Worm (Caenorhabditis elegans) whole organism, young adult: Measurements from ENCODE around the gene F54F7.10.

Source experiments
- B0019.2 ChIP-seq: fragments of 200-800 bp; sonication (Bioruptor generic); conservative IDR thresholded peaks from 2 replicates; pipeline ENCODE4 v1.3.6; 2022; ENCODE audit warnings: missing genetic modification reagents, missing genetic modification characterization, missing compliant biosample characterization
- B0035.1 ChIP-seq: sonication (generic microtip); optimal IDR thresholded peaks from 2 replicates; lab custom pipeline; 2016; ENCODE audit warnings: missing genetic modification characterization, mild to moderate bottlenecking, missing compliant biosample characterization, missing genotype, missing genetic modification reagents
- B0261.1 ChIP-seq: sonication (generic microtip); optimal IDR thresholded peaks from 2 replicates; lab custom pipeline; 2016; ENCODE audit warnings: mild to moderate bottlenecking, missing genetic modification characterization, moderate library complexity, missing compliant biosample characterization
- C06A6.2 ChIP-seq: fragments of 200-800 bp; sonication (Bioruptor generic); conservative IDR thresholded peaks from 2 replicates; pipeline ENCODE4 v1.3.6; 2022; ENCODE audit warnings: missing genetic modification characterization, missing compliant biosample characterization
- C17E4.6 ChIP-seq: fragments of 200-800 bp; sonication (Bioruptor generic); IDR thresholded peaks from 2 replicates; pipeline ENCODE4 v1.3.6; 2022; ENCODE audit warnings: missing genetic modification reagents, missing genetic modification characterization, missing compliant biosample characterization
- F37B4.10 ChIP-seq: fragments of 200-800 bp; sonication (Bioruptor generic); IDR thresholded peaks from 2 replicates; pipeline ENCODE4 v1.3.6; 2022; ENCODE audit warnings: missing genetic modification characterization, missing compliant biosample characterization
- F57C9.4 ChIP-seq: sonication (generic microtip); optimal IDR thresholded peaks from 2 replicates; lab custom pipeline; 2017; ENCODE audit warnings: mild to moderate bottlenecking, missing genetic modification characterization, missing compliant biosample characterization
- K11D2.4 ChIP-seq: fragments of 200-800 bp; sonication (Bioruptor generic); IDR thresholded peaks from 2 replicates; pipeline ENCODE4 v1.3.6; 2022; ENCODE audit warnings: missing genetic modification reagents, missing genetic modification characterization, missing compliant biosample characterization
- K12H6.12 ChIP-seq: fragments of 200-800 bp; sonication (Bioruptor generic); optimal IDR thresholded peaks from 2 replicates; lab custom pipeline; 2018; ENCODE audit warnings: mild to moderate bottlenecking, missing genetic modification characterization, missing compliant biosample characterization
- T26A5.8 ChIP-seq: sonication (generic microtip); optimal IDR thresholded peaks from 2 replicates; lab custom pipeline; 2016; ENCODE audit warnings: missing genetic modification characterization, missing compliant biosample characterization
- Y53F4B.3 ChIP-seq: fragments of 200-800 bp; sonication (Bioruptor generic); IDR thresholded peaks from 2 replicates; pipeline ENCODE4 v1.3.6; 2022; ENCODE audit warnings: missing genetic modification reagents, missing genetic modification characterization, missing compliant biosample characterization
- Y56A3A.18 ChIP-seq: fragments of 200-800 bp; sonication (Bioruptor generic); IDR thresholded peaks from 2 replicates; pipeline ENCODE4 v1.3.6; 2022; ENCODE audit warnings: missing genetic modification reagents, missing genetic modification characterization, missing compliant biosample characterization
- ZK185.1 ChIP-seq: sonication (generic microtip); optimal IDR thresholded peaks from 2 replicates; lab custom pipeline; 2016; ENCODE audit warnings: mild to moderate bottlenecking, missing genetic modification characterization, missing compliant biosample characterization; ENCODE audit not compliant: poor library complexity, severe bottlenecking
- aptf-2 ChIP-seq: fragments of 200-800 bp; sonication (Bioruptor generic); conservative IDR thresholded peaks from 2 replicates; pipeline ENCODE4 v1.3.6; 2022; ENCODE audit warnings: missing genetic modification reagents, missing genetic modification characterization, missing compliant biosample characterization
- atf-7 ChIP-seq: sonication (generic microtip); optimal IDR thresholded peaks from 2 replicates; lab custom pipeline; 2017; ENCODE audit warnings: mild to moderate bottlenecking, missing genetic modification characterization, missing compliant biosample characterization
- attf-3 ChIP-seq: fragments of 200-800 bp; sonication (Bioruptor generic); conservative IDR thresholded peaks from 2 replicates; pipeline ENCODE4 v1.3.6; 2022; ENCODE audit warnings: missing genetic modification reagents, missing genetic modification characterization, missing compliant biosample characterization
- attf-6 ChIP-seq: fragments of 200-800 bp; sonication (Bioruptor generic); IDR thresholded peaks from 2 replicates; pipeline ENCODE4 v1.3.6; 2022; ENCODE audit warnings: missing genetic modification reagents, missing genetic modification characterization, missing compliant biosample characterization
- bed-1 ChIP-seq: fragments of 200-800 bp; sonication (Bioruptor generic); IDR thresholded peaks from 2 replicates; pipeline ENCODE4 v1.3.6; 2022; ENCODE audit warnings: missing genetic modification reagents, missing genetic modification characterization, missing compliant biosample characterization
- ccch-3 ChIP-seq: fragments of 200-800 bp; sonication (Bioruptor generic); optimal IDR thresholded peaks from 2 replicates; lab custom pipeline; 2018; ENCODE audit warnings: mild to moderate bottlenecking, missing genetic modification characterization, missing compliant biosample characterization
- ceh-58 ChIP-seq: fragments of 200-800 bp; sonication (Bioruptor generic); IDR thresholded peaks from 2 replicates; pipeline ENCODE4 v1.3.6; 2022; ENCODE audit warnings: missing genetic modification characterization, missing compliant biosample characterization
- ceh-91 ChIP-seq: fragments of 200-800 bp; sonication (Bioruptor generic); IDR thresholded peaks from 2 replicates; pipeline ENCODE4 v1.3.6; 2022; ENCODE audit warnings: missing genetic modification reagents, missing genetic modification characterization, missing compliant biosample characterization
- die-1 ChIP-seq: sonication (generic microtip); optimal IDR thresholded peaks from 2 replicates; lab custom pipeline; 2016; ENCODE audit warnings: missing genotype, mild to moderate bottlenecking, missing genetic modification characterization, missing compliant biosample characterization
- dox-1 ChIP-seq: fragments of 200-800 bp; sonication (Bioruptor generic); IDR thresholded peaks from 2 replicates; pipeline ENCODE4 v1.3.6; 2022; ENCODE audit warnings: missing genetic modification reagents, missing genetic modification characterization, missing compliant biosample characterization
- egl-18 ChIP-seq: fragments of 200-800 bp; sonication (Bioruptor generic); IDR thresholded peaks from 2 replicates; pipeline ENCODE4 v1.3.6; 2022; ENCODE audit warnings: missing genetic modification reagents, missing genetic modification characterization, missing compliant biosample characterization
- him-1 ChIP-seq: sonication (generic microtip); optimal IDR thresholded peaks from 2 replicates; lab custom pipeline; 2016; ENCODE audit warnings: missing genotype, missing genetic modification reagents, missing genetic modification characterization, missing compliant biosample characterization
- hmg-20 ChIP-seq: fragments of 200-800 bp; sonication (Bioruptor generic); IDR thresholded peaks from 2 replicates; pipeline ENCODE4 v1.3.6; 2022; ENCODE audit warnings: missing genetic modification reagents, missing genetic modification characterization, missing compliant biosample characterization
- let-607 ChIP-seq, 2 experiments: fragments of 200-800 bp in 1 of 2; sonication (Bioruptor generic) in 1 of 2; sonication (generic microtip) in 1 of 2; optimal IDR thresholded peaks; 2 replicates each; lab custom pipeline; 2016 to 2018; ENCODE audit warnings: mild to moderate bottlenecking in 2 of 2, missing compliant biosample characterization in 2 of 2, missing genetic modification characterization in 2 of 2, moderate library complexity in 2 of 2, missing genotype in 1 of 2
- lin-26 ChIP-seq: fragments of 200-800 bp; sonication (Bioruptor generic); IDR thresholded peaks from 2 replicates; pipeline ENCODE4 v1.3.6; 2022; ENCODE audit warnings: missing genetic modification reagents, missing genetic modification characterization, missing compliant biosample characterization
- lsy-27 ChIP-seq: sonication (generic microtip); optimal IDR thresholded peaks from 2 replicates; lab custom pipeline; 2017; ENCODE audit warnings: missing genetic modification characterization, mild to moderate bottlenecking, missing compliant biosample characterization, antibody characterized with exemption, missing genotype, borderline replicate concordance; ENCODE audit not compliant: insufficient read depth
- mcd-1 ChIP-seq: fragments of 200-800 bp; sonication (Bioruptor generic); IDR thresholded peaks from 2 replicates; pipeline ENCODE4 v1.3.6; 2022; ENCODE audit warnings: missing genetic modification reagents, missing genetic modification characterization, missing compliant biosample characterization
- nfya-1 ChIP-seq: sonication (generic microtip); optimal IDR thresholded peaks from 2 replicates; lab custom pipeline; 2017; ENCODE audit warnings: antibody characterized with exemption, missing compliant biosample characterization, missing genetic modification characterization, borderline replicate concordance; ENCODE audit not compliant: insufficient read depth
- nfya-2 ChIP-seq: fragments of 200-800 bp; sonication (Bioruptor generic); IDR thresholded peaks from 2 replicates; pipeline ENCODE4 v1.3.6; 2022; ENCODE audit warnings: missing genetic modification reagents, missing genetic modification characterization, missing compliant biosample characterization
- nhr-179 ChIP-seq: sonication (generic microtip); optimal IDR thresholded peaks from 2 replicates; lab custom pipeline; 2016; ENCODE audit warnings: mild to moderate bottlenecking, missing genetic modification characterization, missing compliant biosample characterization
- nhr-27 ChIP-seq: fragments of 200-800 bp; sonication (Bioruptor generic); optimal IDR thresholded peaks from 2 replicates; lab custom pipeline; 2018; ENCODE audit warnings: mild to moderate bottlenecking, missing genetic modification characterization, moderate library complexity, missing compliant biosample characterization
- nhr-90 ChIP-seq: sonication (generic microtip); optimal IDR thresholded peaks from 2 replicates; lab custom pipeline; 2016; ENCODE audit warnings: missing genotype, mild to moderate bottlenecking, missing genetic modification characterization, missing compliant biosample characterization
- pha-4 ChIP-seq: fragments of 150-350 bp; sonication (generic microtip); optimal IDR thresholded peaks from 2 replicates; lab custom pipeline; 2014; ENCODE audit warnings: missing biosample characterization, missing genetic modification reagents, missing genetic modification characterization
- repo-1 ChIP-seq: sonication (generic microtip); optimal IDR thresholded peaks from 2 replicates; lab custom pipeline; 2017; ENCODE audit warnings: mild to moderate bottlenecking, missing genetic modification characterization, missing compliant biosample characterization
- sea-2 ChIP-seq: fragments of 200-800 bp; sonication (Bioruptor generic); IDR thresholded peaks from 2 replicates; pipeline ENCODE4 v1.3.6; 2022; ENCODE audit warnings: missing genetic modification characterization, missing compliant biosample characterization
- snpc-1.1 ChIP-seq: sonication (generic microtip); optimal IDR thresholded peaks from 2 replicates; lab custom pipeline; 2017; ENCODE audit warnings: missing genetic modification characterization, mild to moderate bottlenecking, missing compliant biosample characterization, antibody characterized with exemption, moderate library complexity, missing genotype, missing genetic modification reagents; ENCODE audit not compliant: insufficient read depth
- snpc-1.3 ChIP-seq: sonication (generic microtip); optimal IDR thresholded peaks from 2 replicates; lab custom pipeline; 2017; ENCODE audit warnings: missing genetic modification characterization, mild to moderate bottlenecking, missing compliant biosample characterization, antibody characterized with exemption, moderate library complexity, missing genotype, missing genetic modification reagents; ENCODE audit not compliant: insufficient read depth
- snpc-4 ChIP-seq, 5 experiments: fragments of 150-350 bp in 1 of 5; sonication (generic microtip) in 4 of 5; optimal IDR thresholded peaks; 2 replicates each; lab custom pipeline; 2014 to 2018; ENCODE audit warnings: missing genetic modification characterization in 5 of 5, missing biosample characterization in 3 of 5, antibody characterized with exemption in 2 of 5, mild to moderate bottlenecking in 2 of 5, missing compliant biosample characterization in 2 of 5, missing genotype in 2 of 5, moderate library complexity in 2 of 5, missing genetic modification reagents in 1 of 5
- somi-1 ChIP-seq: fragments of 200-800 bp; sonication (Bioruptor generic); optimal IDR thresholded peaks from 2 replicates; lab custom pipeline; 2018; ENCODE audit warnings: mild to moderate bottlenecking, missing genetic modification characterization, missing compliant biosample characterization
- tlf-1 ChIP-seq: fragments of 200-800 bp; sonication (Bioruptor generic); optimal IDR thresholded peaks from 2 replicates; lab custom pipeline; 2018; ENCODE audit warnings: mild to moderate bottlenecking, missing genetic modification characterization, missing compliant biosample characterization
- xnd-1 ChIP-seq: sonication (generic microtip); optimal IDR thresholded peaks from 2 replicates; lab custom pipeline; 2016; ENCODE audit warnings: missing genotype, missing genetic modification reagents, missing genetic modification characterization, missing compliant biosample characterization
- zim-3 ChIP-seq: sonication (generic microtip); optimal IDR thresholded peaks from 2 replicates; lab custom pipeline; 2017; ENCODE audit warnings: mild to moderate bottlenecking, missing genetic modification characterization, moderate library complexity, missing compliant biosample characterization
- ztf-18 ChIP-seq: sonication (generic microtip); optimal IDR thresholded peaks from 2 replicates; lab custom pipeline; 2016; ENCODE audit warnings: missing genotype, mild to moderate bottlenecking, missing genetic modification characterization, missing compliant biosample characterization
- ztf-22 ChIP-seq: fragments of 200-800 bp; sonication (Bioruptor generic); optimal IDR thresholded peaks from 2 replicates; lab custom pipeline; 2018; ENCODE audit warnings: mild to moderate bottlenecking, missing genetic modification characterization, moderate library complexity, missing compliant biosample characterization

The F54F7.10 gene

DNA sequence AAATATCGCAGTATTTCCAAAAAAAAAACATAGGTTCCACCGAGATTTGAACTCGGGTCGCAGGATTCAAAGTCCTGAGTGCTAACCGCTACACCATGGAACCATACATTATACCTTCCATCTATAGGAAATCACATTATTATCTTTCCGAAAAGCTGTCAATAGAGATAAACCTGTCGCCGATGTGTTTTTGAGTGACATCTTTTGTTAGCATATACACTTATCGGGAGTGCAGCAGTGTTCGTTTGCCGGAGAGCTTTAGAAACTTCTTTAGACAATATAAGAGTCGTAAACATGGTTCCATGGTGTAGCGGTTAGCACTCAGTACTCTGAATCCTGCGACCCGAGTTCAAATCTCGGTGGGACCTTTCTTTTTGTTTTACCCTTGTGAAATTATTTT, 8.8 kb downstream of the F54F7.10 start (continued):
- TF ChIP-seq ceh-91, result no peak
- TF ChIP-seq C06A6.2 (GFP tag; lab: Robert Waterston, UW), result no peak
- TF ChIP-seq snpc-4 (GFP tag; optimal IDR thresholded peaks at IDR 0.05; lab: Kevin White, UChicago), result no peak
- peak in 2 of 4 experiments; percentile 23 to 42 for TF ChIP-seq snpc-4 (tag; optimal IDR thresholded peaks at IDR 0.05; lab: Kevin White, UChicago)
- 0 out of 2 replicates have a peak, but pooled peaks have one; percentile 52 for TF ChIP-seq sea-2 (GFP tag; lab: Robert Waterston, UW)
- TF ChIP-seq nhr-27, result no peak
- TF ChIP-seq nfya-1 (tag; lab: Kevin White, UChicago), result no peak
- no peak for TF ChIP-seq pha-4
- TF ChIP-seq hmg-20, result no peak
- TF ChIP-seq F57C9.4 (tag; lab: Kevin White, UChicago), result no peak
- TF ChIP-seq xnd-1 (tag; lab: Kevin White, UChicago), result no peak
- TF ChIP-seq lsy-27 (tag; lab: Kevin White, UChicago), result peak; percentile 8
- TF ChIP-seq let-607 (tag; optimal IDR thresholded peaks at IDR 0.05; lab: Kevin White, UChicago), result no peak
- no peak for TF ChIP-seq T26A5.8
- peak; percentile 47 for TF ChIP-seq B0035.1
- TF ChIP-seq F37B4.10 (GFP tag; lab: Robert Waterston, UW), result no peak
- peak; percentile 68; the same call in 1 of the 2 replicates for TF ChIP-seq Y56A3A.18 (GFP tag; lab: Robert Waterston, UW)
- TF ChIP-seq aptf-2 (GFP tag; lab: Robert Waterston, UW), result no peak
- TF ChIP-seq ZK185.1 (tag; lab: Kevin White, UChicago), result peak; percentile 55
- TF ChIP-seq B0261.1 (tag; lab: Kevin White, UChicago), result peak; percentile 84
- TF ChIP-seq zim-3 (tag; lab: Kevin White, UChicago), result no peak
- no peak for TF ChIP-seq K12H6.12 (tag; lab: Kevin White, UChicago)
- no peak for TF ChIP-seq attf-6 (GFP tag; lab: Robert Waterston, UW)
- no peak for TF ChIP-seq snpc-1.1 (tag; lab: Kevin White, UChicago)
- TF ChIP-seq mcd-1, result no peak
- peak; percentile 93 for TF ChIP-seq lin-26 (GFP tag; lab: Robert Waterston, UW)
- peak; percentile 28 for TF ChIP-seq him-1 (tag; lab: Kevin White, UChicago)
- no peak for TF ChIP-seq nfya-2 (GFP tag; lab: Robert Waterston, UW)
- no peak for TF ChIP-seq somi-1 (GFP tag; lab: Kevin White, UChicago)
- TF ChIP-seq ceh-58, result no peak
- no peak for TF ChIP-seq egl-18 (GFP tag; lab: Robert Waterston, UW)
- peak; percentile 10 for TF ChIP-seq nhr-179 (tag; lab: Kevin White, UChicago)
- TF ChIP-seq snpc-1.3 (tag; lab: Kevin White, UChicago), result no peak
- TF ChIP-seq repo-1 (tag; lab: Kevin White, UChicago), result peak; percentile 40
- no peak for TF ChIP-seq ztf-22
- peak; percentile 68 for TF ChIP-seq dox-1
- TF ChIP-seq atf-7 (tag; lab: Kevin White, UChicago), result peak; percentile 10
- TF ChIP-seq C17E4.6, result no peak
- no peak for TF ChIP-seq B0019.2
- TF ChIP-seq die-1, result peak; percentile 44
- no peak for TF ChIP-seq ccch-3 (GFP tag; lab: Kevin White, UChicago)
- TF ChIP-seq nhr-90 (tag; lab: Kevin White, UChicago), result peak; percentile 56
- no peak for TF ChIP-seq Y53F4B.3 (GFP tag; lab: Robert Waterston, UW)
- TF ChIP-seq attf-3 (GFP tag; lab: Robert Waterston, UW), result no peak
- TF ChIP-seq ztf-18, result peak; percentile 64
- no peak for TF ChIP-seq tlf-1
- TF ChIP-seq bed-1 (GFP tag; lab: Robert Waterston, UW), result no peak
- TF ChIP-seq K11D2.4, result no peak
